Fruit fly (Drosophila melanogaster): ENCODE data around the gene Nprl2.
A peak's percentile ranks its signal among the peaks of the same experiment; 100 is the strongest.

Gene Nprl2

DNA sequence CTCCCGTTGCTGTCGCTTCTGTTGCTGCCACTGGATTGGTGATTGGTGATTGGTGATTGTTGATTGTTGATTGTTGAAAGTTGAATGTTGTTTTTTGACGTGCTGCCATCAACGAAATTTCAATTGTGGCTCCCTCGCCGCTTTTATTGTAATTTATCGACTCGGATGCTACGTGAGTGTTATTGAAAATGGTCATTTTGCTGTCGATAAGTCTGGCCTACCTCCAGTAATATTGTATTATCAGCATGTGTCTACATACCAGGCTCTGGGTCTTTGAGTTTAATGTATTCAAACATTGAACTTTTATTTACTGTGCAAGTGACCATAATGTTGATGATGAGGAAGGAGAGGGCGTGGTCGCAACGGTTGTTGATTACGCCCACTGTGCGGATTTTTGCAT is 18.3 kb upstream of the Nprl2 start:
- TF ChIP-seq Xrp1 (GFP tag; IDR thresholded peaks at IDR 0.05) (no peak), D19A (tag; optimal IDR thresholded peaks at IDR 0.05) (no peak), pros (GFP tag; optimal IDR thresholded peaks at IDR 0.05) (no peak), vfl (GFP tag; optimal IDR thresholded peaks at IDR 0.05) (no peak), Ets65A (GFP tag) (peak; percentile 65)

DNA sequence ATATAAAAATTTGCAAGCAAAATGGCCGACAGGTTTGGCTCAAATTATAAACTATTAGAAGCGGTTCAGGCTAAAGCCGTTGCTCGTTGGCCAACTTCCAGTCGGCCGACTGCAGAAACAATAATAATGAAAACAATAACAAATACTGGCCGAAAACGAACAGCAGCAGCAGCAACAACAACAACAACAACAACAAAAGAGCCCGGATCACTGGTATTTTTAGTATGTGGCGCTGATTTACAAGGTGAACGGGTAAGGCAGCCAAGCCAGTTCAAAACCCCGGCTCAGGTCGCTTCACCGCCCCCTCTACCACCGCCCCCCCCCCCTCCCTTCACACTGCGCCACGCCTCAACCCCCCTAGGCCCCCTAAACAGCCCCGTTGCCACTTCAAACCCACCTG is 16.1 kb upstream of the Nprl2 start:
- peak; percentile 97 for TF ChIP-seq chinmo (GFP tag; IDR thresholded peaks at IDR 0.05; ENCODE audit: partially characterized antibody)
- TF ChIP-seq crol (GFP tag; IDR thresholded peaks at IDR 0.05): peak; percentile 82
- TF ChIP-seq CG6175 (GFP tag; IDR thresholded peaks at IDR 0.05): 0 out of 3 replicates have a peak, but pooled peaks have one; percentile 40
- peak; percentile 34; the same call in 1 of the 2 replicates for TF ChIP-seq CG4360 (GFP tag; IDR thresholded peaks at IDR 0.05)
- peak; percentile 21 for TF ChIP-seq CG12769 (tag; optimal IDR thresholded peaks at IDR 0.05)
- no peak for TF ChIP-seq Side (GFP tag; optimal IDR thresholded peaks at IDR 0.05)
- peak; percentile 33 for TF ChIP-seq CG13894 (tag; optimal IDR thresholded peaks at IDR 0.05)
- TF ChIP-seq CG8944 (GFP tag; optimal IDR thresholded peaks at IDR 0.05): no peak
- peak; percentile 39 for TF ChIP-seq cwo (GFP tag; optimal IDR thresholded peaks at IDR 0.05)
- peak; percentile 87 for TF ChIP-seq sd (tag; optimal IDR thresholded peaks at IDR 0.05)

DNA sequence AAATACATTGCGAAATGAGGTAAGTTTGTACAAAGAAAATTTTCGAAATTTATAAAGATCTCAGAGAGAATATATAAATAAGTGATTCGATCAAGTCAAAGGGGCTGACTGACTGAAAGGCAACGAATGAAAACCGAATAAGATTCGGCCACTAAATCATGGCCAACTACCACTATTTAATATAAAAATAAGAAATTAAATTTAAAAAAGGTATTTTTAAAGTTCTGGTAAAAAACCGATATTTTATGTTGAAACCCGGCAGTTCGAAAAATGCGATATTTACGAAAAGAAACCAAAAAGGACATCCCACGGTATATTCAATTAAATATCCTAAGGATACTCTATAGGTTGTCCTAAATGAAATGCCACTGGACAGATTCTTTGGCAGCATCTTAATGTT is 12.9 kb upstream of the Nprl2 start, which contains the start of gene CG33252:
CG33252 (minus strand) TSS at position 101 of the 400 bp plus-strand sequence.
- TF ChIP-seq Trl (optimal IDR thresholded peaks at IDR 0.05) (no peak), Trl (GFP tag; optimal IDR thresholded peaks at IDR 0.05) (no peak), CG10431 (GFP tag; optimal IDR thresholded peaks at IDR 0.05) (no peak), Dek (tag; optimal IDR thresholded peaks at IDR 0.05) (no peak), CG1792 (GFP tag; optimal IDR thresholded peaks at IDR 0.05) (no peak), Sry-β (GFP tag; optimal IDR thresholded peaks at IDR 0.05) (no peak), ham (GFP tag; IDR thresholded peaks at IDR 0.05) (no peak), vnd (GFP tag; IDR thresholded peaks at IDR 0.05; ENCODE audit: partially characterized antibody) (no peak), sima (GFP tag; optimal IDR thresholded peaks at IDR 0.05) (no peak), CG14965 (GFP tag; optimal IDR thresholded peaks at IDR 0.05; ENCODE audit: borderline replicate concordance) (no peak), CG9437 (GFP tag; optimal IDR thresholded peaks at IDR 0.05) (no peak), Gsc (GFP tag; IDR thresholded peaks at IDR 0.05) (no peak)

DNA sequence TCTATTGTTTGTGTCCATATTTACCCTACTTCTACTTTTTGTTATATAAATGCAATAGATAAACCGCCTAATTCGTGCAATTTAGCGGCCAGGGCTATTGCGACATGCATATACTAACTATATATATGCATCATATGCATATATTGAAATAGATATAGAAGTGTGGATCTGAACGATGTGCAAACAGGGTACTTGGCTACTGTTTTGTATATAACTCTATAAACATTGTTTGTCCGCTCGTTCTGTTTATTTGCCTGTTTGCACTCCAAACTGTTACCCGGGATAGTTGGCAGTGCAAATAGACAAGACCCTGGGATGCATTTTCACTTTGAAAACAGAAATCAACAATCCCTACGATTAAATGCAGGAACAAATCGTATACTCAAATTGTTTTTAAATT is 8.9 kb upstream of the Nprl2 start:
- no peak for TF ChIP-seq trem (tag; optimal IDR thresholded peaks at IDR 0.05)
- no peak for TF ChIP-seq Ets65A (GFP tag)
- TF ChIP-seq shn (GFP tag; optimal IDR thresholded peaks at IDR 0.05): no peak
- TF ChIP-seq HHEX (GFP tag; optimal IDR thresholded peaks at IDR 0.05): no peak
- no peak for TF ChIP-seq ttk (GFP tag; IDR thresholded peaks at IDR 0.05)
- no peak for TF ChIP-seq ham (GFP tag; IDR thresholded peaks at IDR 0.05)
- peak; percentile 28 for TF ChIP-seq Med (GFP tag)
- TF ChIP-seq pan (optimal IDR thresholded peaks at IDR 0.05): no peak
- TF ChIP-seq pan (GFP tag; optimal IDR thresholded peaks at IDR 0.05 in 1 of 2, IDR thresholded peaks at IDR 0.05 in 1 of 2): no peak

DNA sequence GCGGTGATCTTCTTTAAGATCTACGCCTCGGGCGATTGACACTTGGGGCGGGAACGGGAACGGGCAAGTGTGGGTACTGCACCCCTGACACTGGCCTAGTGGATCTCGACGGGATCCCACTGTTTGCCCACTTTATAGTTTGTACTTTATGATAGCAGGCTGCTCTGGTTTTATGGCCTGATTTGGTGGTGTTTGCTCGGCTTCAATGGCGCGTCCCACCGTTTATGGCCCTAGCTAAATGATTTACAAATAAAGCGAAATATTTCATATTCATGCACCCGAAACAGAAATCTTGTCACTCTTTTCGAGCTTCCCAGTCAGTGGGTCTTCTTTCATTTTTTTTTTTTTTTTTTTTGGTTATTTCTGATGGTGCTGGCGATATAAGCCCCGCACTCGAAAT is 6.4 kb upstream of the Nprl2 start:
- peak; percentile 45 for TF ChIP-seq CG3281 (GFP tag; optimal IDR thresholded peaks at IDR 0.05)
- TF ChIP-seq MTF-1 (GFP tag; optimal IDR thresholded peaks at IDR 0.05; ENCODE audit: borderline replicate concordance): peak; percentile 31
- peak; percentile 10 for TF ChIP-seq Meics (GFP tag; optimal IDR thresholded peaks at IDR 0.05)
- TF ChIP-seq cwo (GFP tag; optimal IDR thresholded peaks at IDR 0.05): peak; percentile 9
- peak; percentile 46 for TF ChIP-seq Fer1 (GFP tag; optimal IDR thresholded peaks at IDR 0.05)
- no peak for TF ChIP-seq fru (optimal IDR thresholded peaks at IDR 0.05)
- peak; percentile 24 for TF ChIP-seq BtbVII (GFP tag; optimal IDR thresholded peaks at IDR 0.05)
- TF ChIP-seq CG14014 (GFP tag; IDR thresholded peaks at IDR 0.05): peak; percentile 12; the same call in 1 of the 2 replicates
- no peak for TF ChIP-seq grau (tag; optimal IDR thresholded peaks at IDR 0.05)
- TF ChIP-seq CG13296 (GFP tag; optimal IDR thresholded peaks at IDR 0.05): peak; percentile 57
- peak; percentile 2 for TF ChIP-seq CG10543 (GFP tag; optimal IDR thresholded peaks at IDR 0.05)
- TF ChIP-seq PHDP (tag; optimal IDR thresholded peaks at IDR 0.05): peak; percentile 41
- no peak for TF ChIP-seq CG12236 (GFP tag; optimal IDR thresholded peaks at IDR 0.05)
- TF ChIP-seq Med (GFP tag): peak; percentile 61
- peak; percentile 37 for TF ChIP-seq CG15514 (GFP tag; optimal IDR thresholded peaks at IDR 0.05)
